Worm (Caenorhabditis elegans): ENCODE measurements around the gene F49E8.8.

DNA sequence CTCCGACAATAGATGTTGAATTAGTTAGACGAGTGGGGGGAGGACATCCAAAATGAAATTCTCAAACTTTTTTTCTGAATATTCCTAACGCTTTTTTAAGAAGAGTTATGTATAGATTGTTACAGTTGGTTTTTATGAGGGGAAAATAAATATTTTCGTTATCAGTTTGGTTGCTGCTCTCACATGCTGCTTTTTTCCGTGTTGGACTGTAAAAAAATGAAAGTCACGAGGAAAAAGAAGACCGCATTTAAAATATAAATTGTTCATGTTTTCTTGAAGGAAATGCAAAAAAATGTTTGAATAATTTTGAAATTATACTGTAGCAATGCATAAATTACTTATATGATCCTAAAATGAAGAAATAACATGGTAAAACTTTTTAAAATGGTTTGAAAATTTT, 35.6 kb upstream of the F49E8.8 start:
- no peak for TF ChIP-seq F13H6.1 (tag; optimal IDR thresholded peaks at IDR 0.05)
- TF ChIP-seq unc-62 (GFP tag; optimal IDR thresholded peaks at IDR 0.05) = no peak
- TF ChIP-seq snpc-4 (tag; optimal IDR thresholded peaks at IDR 0.05) = no peak
- TF ChIP-seq nhr-10 (tag; optimal IDR thresholded peaks at IDR 0.05) = no peak
- no peak for TF ChIP-seq ceh-16 (tag; optimal IDR thresholded peaks at IDR 0.05)

All from whole organism, L2 larva.